Worm (Caenorhabditis elegans) whole organism, mixed stage, embryonic: ENCODE results near the gene C41G11.1.
A peak's percentile ranks its signal among the peaks of the same experiment; 100 is the strongest.

Experiments used
- M03D4.4 ChIP-seq: sonication (generic microtip); optimal IDR thresholded peaks from 2 replicates; lab custom pipeline; 2017; ENCODE audit warnings: mild to moderate bottlenecking, missing genetic modification characterization, missing compliant biosample characterization
- bed-3 ChIP-seq: fragments of 200-800 bp; sonication (Bioruptor generic); optimal IDR thresholded peaks from 3 replicates; lab custom pipeline; 2018; ENCODE audit warnings: mild to moderate bottlenecking, missing genetic modification characterization, moderate library complexity, missing compliant biosample characterization
- blmp-1 ChIP-seq: fragments of 150-350 bp; optimal IDR thresholded peaks from 2 replicates; lab custom pipeline; 2014; ENCODE audit warnings: missing biosample characterization, missing genetic modification characterization
- ceh-39 ChIP-seq: fragments of 150-350 bp; optimal IDR thresholded peaks from 2 replicates; lab custom pipeline; 2014; ENCODE audit warnings: missing biosample characterization, missing genetic modification characterization
- ceh-43 ChIP-seq: fragments of 200-800 bp; sonication (Bioruptor generic); optimal IDR thresholded peaks from 2 replicates; lab custom pipeline; 2018; ENCODE audit warnings: mild to moderate bottlenecking, missing genetic modification characterization, moderate library complexity, missing compliant biosample characterization
- ceh-83 ChIP-seq: fragments of 200-800 bp; sonication (Bioruptor generic); optimal IDR thresholded peaks from 2 replicates; lab custom pipeline; 2018; ENCODE audit warnings: mild to moderate bottlenecking, missing genetic modification characterization, missing compliant biosample characterization
- ces-1 ChIP-seq: fragments of 150-350 bp; optimal IDR thresholded peaks from 2 replicates; lab custom pipeline; 2014; ENCODE audit warnings: missing biosample characterization, missing genetic modification reagents, missing genetic modification characterization
- drap-1 ChIP-seq: fragments of 200-800 bp; sonication (Bioruptor generic); optimal IDR thresholded peaks from 3 replicates; lab custom pipeline; 2018; ENCODE audit warnings: mild to moderate bottlenecking, missing genetic modification characterization, missing compliant biosample characterization
- elt-1 ChIP-seq: sonication (generic microtip); optimal IDR thresholded peaks from 2 replicates; lab custom pipeline; 2017; ENCODE audit warnings: missing genetic modification characterization, mild to moderate bottlenecking, missing compliant biosample characterization, antibody characterized with exemption, moderate library complexity, borderline replicate concordance; ENCODE audit not compliant: insufficient read depth
- elt-3 ChIP-seq: fragments of 150-350 bp; optimal IDR thresholded peaks from 2 replicates; lab custom pipeline; 2014; ENCODE audit warnings: missing biosample characterization, missing genetic modification characterization
- flh-1 ChIP-seq: fragments of 200-800 bp; sonication (Bioruptor generic); optimal IDR thresholded peaks from 2 replicates; lab custom pipeline; 2018; ENCODE audit warnings: mild to moderate bottlenecking, missing genetic modification characterization, moderate library complexity, missing compliant biosample characterization
- ham-2 ChIP-seq: fragments of 200-800 bp; sonication (Bioruptor generic); optimal IDR thresholded peaks from 2 replicates; lab custom pipeline; 2018; ENCODE audit warnings: mild to moderate bottlenecking, missing genetic modification characterization, missing compliant biosample characterization
- lin-13 ChIP-seq: fragments of 150-350 bp; optimal IDR thresholded peaks from 2 replicates; lab custom pipeline; 2014; ENCODE audit warnings: missing biosample characterization, missing genetic modification characterization
- lin-32 ChIP-seq: fragments of 200-800 bp; sonication (Bioruptor generic); optimal IDR thresholded peaks from 2 replicates; lab custom pipeline; 2018; ENCODE audit warnings: mild to moderate bottlenecking, missing genetic modification characterization, missing compliant biosample characterization
- lsy-2 ChIP-seq: fragments of 150-350 bp; optimal IDR thresholded peaks from 2 replicates; lab custom pipeline; 2014; ENCODE audit warnings: missing biosample characterization, missing genetic modification characterization
- mab-5 ChIP-seq: fragments of 150-350 bp; optimal IDR thresholded peaks from 2 replicates; lab custom pipeline; 2014; ENCODE audit warnings: missing biosample characterization, missing genetic modification characterization
- mls-2 ChIP-seq: sonication (generic microtip); optimal IDR thresholded peaks from 2 replicates; lab custom pipeline; 2016; ENCODE audit warnings: mild to moderate bottlenecking, missing genetic modification characterization, moderate library complexity, missing compliant biosample characterization
- nhr-12 ChIP-seq: fragments of 150-350 bp; optimal IDR thresholded peaks from 2 replicates; lab custom pipeline; 2014; ENCODE audit warnings: missing biosample characterization, missing genetic modification characterization
- nhr-237 ChIP-seq: fragments of 150-350 bp; optimal IDR thresholded peaks from 2 replicates; lab custom pipeline; 2014; ENCODE audit warnings: missing biosample characterization, missing genetic modification characterization
- nhr-28 ChIP-seq: fragments of 150-350 bp; optimal IDR thresholded peaks from 2 replicates; lab custom pipeline; 2014; ENCODE audit warnings: missing biosample characterization, missing genetic modification characterization
- pha-4 ChIP-seq: fragments of 150-350 bp; optimal IDR thresholded peaks from 2 replicates; lab custom pipeline; 2018; ENCODE audit warnings: missing biosample characterization, missing genetic modification reagents, missing genetic modification characterization
- snpc-4 ChIP-seq: fragments of 150-350 bp; optimal IDR thresholded peaks from 2 replicates; lab custom pipeline; 2014; ENCODE audit warnings: missing biosample characterization, missing genetic modification characterization
- sptf-1 ChIP-seq: sonication (generic microtip); optimal IDR thresholded peaks from 2 replicates; lab custom pipeline; 2017; ENCODE audit warnings: mild to moderate bottlenecking, missing genetic modification characterization, moderate library complexity, missing compliant biosample characterization
- tbx-8 ChIP-seq: fragments of 200-800 bp; sonication (Bioruptor generic); optimal IDR thresholded peaks from 2 replicates; lab custom pipeline; 2018; ENCODE audit warnings: mild to moderate bottlenecking, missing genetic modification characterization, moderate library complexity, missing compliant biosample characterization
- unc-120 ChIP-seq: sonication (generic microtip); optimal IDR thresholded peaks from 2 replicates; lab custom pipeline; 2017; ENCODE audit warnings: missing genetic modification characterization, missing compliant biosample characterization; ENCODE audit not compliant: poor library complexity, severe bottlenecking
- unc-39 ChIP-seq: fragments of 150-350 bp; optimal IDR thresholded peaks from 2 replicates; lab custom pipeline; 2014; ENCODE audit warnings: missing biosample characterization, missing genetic modification characterization
- ztf-11 ChIP-seq: fragments of 150-350 bp; optimal IDR thresholded peaks from 2 replicates; lab custom pipeline; 2014; ENCODE audit warnings: missing biosample characterization, missing genetic modification characterization

C41G11.1 gene

DNA sequence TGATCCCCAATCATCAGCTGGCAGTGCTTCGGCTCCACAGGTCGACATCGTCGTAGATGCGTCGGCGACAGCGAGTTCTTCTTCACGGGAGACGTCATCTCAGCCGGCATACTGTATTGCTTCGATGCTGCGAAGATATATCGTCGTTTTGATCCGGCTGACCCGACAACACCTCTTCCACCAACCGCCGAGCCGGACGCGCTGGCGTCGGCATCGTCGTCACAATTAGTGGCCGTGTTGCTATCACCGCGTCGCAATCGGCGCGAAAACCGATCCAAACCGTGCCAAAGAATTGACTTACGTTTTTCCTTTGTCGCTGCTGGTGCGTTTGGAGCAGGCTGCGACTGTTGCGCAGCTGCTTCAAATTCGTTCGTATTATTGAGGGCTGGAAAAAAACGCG lies 6.1 kb upstream of the C41G11.1 start:
- TF ChIP-seq tbx-8 (GFP tag; lab: Kevin White, UChicago) (no peak), elt-3 (tag; lab: Kevin White, UChicago) (no peak), sptf-1 (no peak), unc-120 (tag; lab: Kevin White, UChicago) (no peak), blmp-1 (tag; lab: Kevin White, UChicago) (no peak), lin-32 (GFP tag; lab: Kevin White, UChicago) (no peak), mls-2 (tag; lab: Kevin White, UChicago) (no peak), mab-5 (no peak), nhr-12 (no peak), elt-1 (tag; lab: Kevin White, UChicago) (no peak)

DNA sequence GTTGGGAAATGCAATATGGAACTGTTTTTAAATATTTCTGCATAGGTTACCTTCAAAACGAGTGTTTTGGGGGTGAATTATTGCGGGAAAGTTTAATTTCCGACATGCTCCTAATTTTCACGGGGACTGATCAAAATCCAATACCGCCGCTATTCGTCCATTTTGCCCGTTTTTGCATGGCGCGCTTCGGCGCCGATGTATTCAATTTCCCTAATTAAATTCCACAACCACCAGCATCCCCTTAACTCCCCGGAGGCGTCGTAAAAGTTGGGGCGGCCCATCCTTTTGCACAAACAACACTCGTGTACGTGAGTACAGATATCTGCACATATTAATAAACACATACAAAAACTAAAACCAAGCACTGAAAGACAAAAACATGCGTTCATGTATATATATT lies 4.5 kb upstream of the C41G11.1 start:
- TF ChIP-seq nhr-28 (tag; lab: Kevin White, UChicago) (no peak), lin-13 (no peak), lsy-2 (tag; lab: Kevin White, UChicago) (no peak), flh-1 (GFP tag; lab: Kevin White, UChicago) (no peak), ceh-43 (GFP tag; lab: Kevin White, UChicago) (no peak), ces-1 (GFP tag; lab: Kevin White, UChicago) (peak; percentile 91), sptf-1 (no peak)

ce11 chrX:5723758-5724157 lies 3.7 kb upstream of the C41G11.1 start:
- TF ChIP-seq mab-5 (no peak), ces-1 (GFP tag; lab: Kevin White, UChicago) (peak; percentile 95)

DNA sequence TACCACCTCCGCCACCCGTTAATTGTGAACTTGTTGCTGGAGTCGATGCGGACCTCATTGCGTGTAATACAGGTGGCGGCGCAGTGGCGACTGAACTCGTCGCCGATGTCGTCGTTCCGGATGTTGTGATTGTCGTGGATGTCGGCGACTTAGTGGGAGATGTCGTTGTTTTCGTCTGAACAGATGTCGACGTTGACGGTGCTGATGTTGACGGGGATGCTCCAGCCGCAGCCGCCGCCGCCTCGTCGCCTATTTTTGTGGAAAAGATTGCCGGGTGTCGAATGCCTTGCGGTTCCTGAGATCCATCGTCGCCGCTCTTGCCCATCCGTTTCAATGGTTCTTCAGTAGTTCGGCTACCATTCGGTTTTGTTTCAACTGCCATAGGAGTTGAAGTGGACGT lies 905 bp upstream of the C41G11.1 start:
- TF ChIP-seq mls-2 (tag; lab: Kevin White, UChicago) (no peak), drap-1 (GFP tag; lab: Kevin White, UChicago) (no peak), ceh-43 (GFP tag; lab: Kevin White, UChicago) (no peak), flh-1 (GFP tag; lab: Kevin White, UChicago) (no peak), lsy-2 (tag; lab: Kevin White, UChicago) (no peak), nhr-28 (tag; lab: Kevin White, UChicago) (no peak), blmp-1 (tag; lab: Kevin White, UChicago) (no peak), ham-2 (GFP tag; lab: Kevin White, UChicago) (no peak)

ce11 chrX:5715831-5716364 lies 4.1 kb downstream of the C41G11.1 start:
- TF ChIP-seq elt-3 (tag; lab: Kevin White, UChicago) (no peak), snpc-4 (tag; lab: Kevin White, UChicago) (no peak)

DNA sequence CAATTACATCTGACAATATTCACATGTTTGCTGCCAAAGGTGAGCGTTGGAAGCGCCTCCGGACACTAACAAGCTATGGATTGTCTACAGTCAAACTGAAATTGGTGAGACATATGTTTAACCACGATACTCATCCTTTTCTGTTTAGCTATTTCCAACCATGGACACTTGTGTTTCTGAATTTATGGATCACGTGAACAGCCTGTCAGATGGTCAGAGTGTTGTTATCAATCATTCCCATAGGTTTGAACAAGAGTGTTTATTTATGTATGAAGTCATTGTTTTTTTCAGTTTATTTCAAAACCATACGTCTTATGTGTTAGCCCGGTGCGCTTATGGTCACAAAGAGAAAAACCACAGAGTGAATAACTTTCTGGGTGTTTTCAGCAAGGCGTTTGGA lies 4.7 kb downstream of the C41G11.1 start:
- no peak for TF ChIP-seq pha-4 (tag; lab: Kevin White, UChicago)
- TF ChIP-seq mab-5: no peak
- TF ChIP-seq nhr-237 (tag; lab: Kevin White, UChicago): no peak
- no peak for TF ChIP-seq unc-39 (tag; lab: Kevin White, UChicago)
- no peak for TF ChIP-seq bed-3 (GFP tag; lab: Kevin White, UChicago)
- TF ChIP-seq ceh-83: no peak
- no peak for TF ChIP-seq sptf-1
- TF ChIP-seq M03D4.4 (tag; lab: Kevin White, UChicago): no peak
- no peak for TF ChIP-seq drap-1 (GFP tag; lab: Kevin White, UChicago)

ce11 chrX:5714077-5714675 lies 5.8 kb downstream of the C41G11.1 start, which contains the start of gene cyp-43A1:
Gene cyp-43A1 (plus strand): TSS chrX:5714522.
- no peak for TF ChIP-seq drap-1 (GFP tag; lab: Kevin White, UChicago)
- no peak for TF ChIP-seq ceh-39 (tag; lab: Kevin White, UChicago)
- TF ChIP-seq lsy-2 (tag; lab: Kevin White, UChicago): no peak
- TF ChIP-seq bed-3 (GFP tag; lab: Kevin White, UChicago): no peak
- TF ChIP-seq ztf-11 (tag; lab: Kevin White, UChicago): no peak
- no peak for TF ChIP-seq nhr-12
- no peak for TF ChIP-seq mls-2 (tag; lab: Kevin White, UChicago)
- no peak for TF ChIP-seq nhr-237 (tag; lab: Kevin White, UChicago)
